Worm (Caenorhabditis elegans) whole organism, L4 larva: ENCODE results near the gene Y62E10A.19.
"Not testable (repeated sequence)": the region's sequence is repeated elsewhere in the genome, so short reads cannot be mapped to it uniquely, and the experiment has no call there.

Source experiments
- dmd-9 ChIP-seq: fragments of 200-800 bp; sonication (Bioruptor generic); IDR thresholded peaks from 2 replicates; pipeline ENCODE4 v1.3.6; 2022; ENCODE audit warnings: missing genetic modification reagents, missing genetic modification characterization, missing compliant biosample characterization
- skn-1 ChIP-seq: fragments of 150-350 bp; optimal IDR thresholded peaks from 2 replicates; lab custom pipeline; 2014; ENCODE audit warnings: missing biosample characterization, missing genetic modification characterization

- TF ChIP-seq skn-1 (tag; lab: Kevin White, UChicago); dmd-9 (GFP tag; lab: Robert Waterston, UW): not testable (repeated sequence)
These were observed 48.0 kb upstream of the Y62E10A.19 start for ce11 chrIV:13456138-13456537.
